Worm (Caenorhabditis elegans) whole organism, L1 larva: ENCODE measurements around the gene C34C6.3.
A peak's percentile ranks its signal among the peaks of the same experiment; 100 is the strongest.

ENCODE experiments used
- C16A3.4 ChIP-seq: fragments of 150-350 bp; optimal IDR thresholded peaks from 2 replicates; lab custom pipeline; 2014; ENCODE audit warnings: missing biosample characterization, missing genetic modification characterization
- C34B4.2 ChIP-seq: sonication (generic microtip); optimal IDR thresholded peaks from 2 replicates; lab custom pipeline; 2017; ENCODE audit warnings: mild to moderate bottlenecking, missing genetic modification characterization, missing compliant biosample characterization
- F16B12.6 ChIP-seq: fragments of 150-350 bp; optimal IDR thresholded peaks from 2 replicates; lab custom pipeline; 2014; ENCODE audit warnings: missing biosample characterization, missing genetic modification characterization
- Y116A8C.19 ChIP-seq: sonication (generic microtip); optimal IDR thresholded peaks from 2 replicates; lab custom pipeline; 2016; ENCODE audit warnings: missing compliant biosample characterization, missing genetic modification characterization, borderline replicate concordance
- aly-2 ChIP-seq: fragments of 150-350 bp; optimal IDR thresholded peaks from 2 replicates; lab custom pipeline; 2014; ENCODE audit warnings: missing biosample characterization, missing genetic modification characterization
- blmp-1 ChIP-seq: fragments of 150-350 bp; optimal IDR thresholded peaks from 2 replicates; lab custom pipeline; 2014; ENCODE audit warnings: missing biosample characterization, missing genetic modification characterization
- ceh-82 ChIP-seq, 3 experiments: fragments of 150-350 bp in 1 of 3; sonication (generic microtip) in 2 of 3; optimal IDR thresholded peaks; 2 replicates each; lab custom pipeline; 2014 to 2017; ENCODE audit warnings: missing biosample characterization in 3 of 3, missing genetic modification characterization in 3 of 3
- ceh-88 ChIP-seq: fragments of 200-800 bp; sonication (Bioruptor generic); IDR thresholded peaks from 2 replicates; pipeline ENCODE4 v1.3.6; 2022; ENCODE audit warnings: missing genetic modification characterization, missing compliant biosample characterization
- ceh-90 ChIP-seq: sonication (generic microtip); optimal IDR thresholded peaks from 2 replicates; lab custom pipeline; 2016; ENCODE audit warnings: missing genetic modification characterization, missing compliant biosample characterization
- dpl-1 ChIP-seq, 3 experiments: fragments of 150-350 bp in 2 of 3; sonication (generic microtip) in 1 of 3; optimal IDR thresholded peaks; 2 replicates each; lab custom pipeline; 2014 to 2017; ENCODE audit warnings: missing biosample characterization in 3 of 3, missing genetic modification characterization in 3 of 3, missing genetic modification reagents in 3 of 3
- dsc-1 ChIP-seq: sonication (generic microtip); optimal IDR thresholded peaks from 2 replicates; lab custom pipeline; 2016; ENCODE audit warnings: mild to moderate bottlenecking, missing genetic modification characterization, missing compliant biosample characterization
- efl-1 ChIP-seq, 4 experiments: fragments of 150-350 bp; optimal IDR thresholded peaks in 3 of 4; peaks in 1 of 4; 1 replicate in 1 of 4; 2 replicates in 3 of 4; lab custom pipeline; 2014; ENCODE audit warnings: missing biosample characterization in 2 of 4, missing genetic modification characterization in 2 of 4, missing genetic modification reagents in 2 of 4
- egl-27 ChIP-seq, 2 experiments: fragments of 150-350 bp in 1 of 2; sonication (generic microtip); optimal IDR thresholded peaks; 3 replicates each; lab custom pipeline; 2017 to 2018; ENCODE audit warnings: missing biosample characterization in 2 of 2, missing genetic modification characterization in 2 of 2, missing genetic modification reagents in 2 of 2
- elt-3 ChIP-seq, 6 experiments: fragments of 150-350 bp in 1 of 6; sonication (generic microtip); optimal IDR thresholded peaks; 2 replicates each; lab custom pipeline; 2017 to 2018; ENCODE audit warnings: missing biosample characterization in 6 of 6, missing genetic modification characterization in 6 of 6, inconsistent platforms in 1 of 6
- ets-5 ChIP-seq: fragments of 200-800 bp; sonication (Bioruptor generic); IDR thresholded peaks from 2 replicates; pipeline ENCODE4 v1.3.6; 2022; ENCODE audit warnings: missing genetic modification characterization, missing compliant biosample characterization
- fkh-10 ChIP-seq: sonication (generic microtip); optimal IDR thresholded peaks from 2 replicates; lab custom pipeline; 2017; ENCODE audit warnings: missing biosample characterization, missing genetic modification reagents, missing genetic modification characterization
- fkh-8 ChIP-seq: sonication (generic microtip); optimal IDR thresholded peaks from 2 replicates; lab custom pipeline; 2016; ENCODE audit warnings: mild to moderate bottlenecking, missing genetic modification characterization, missing compliant biosample characterization
- irx-1 ChIP-seq: sonication (generic microtip); optimal IDR thresholded peaks from 2 replicates; lab custom pipeline; 2016; ENCODE audit warnings: missing genetic modification characterization, missing compliant biosample characterization
- lin-14 ChIP-seq: fragments of 200-800 bp; sonication (Bioruptor generic); optimal IDR thresholded peaks from 2 replicates; lab custom pipeline; 2018; ENCODE audit warnings: mild to moderate bottlenecking, missing genetic modification characterization, moderate library complexity, missing compliant biosample characterization
- lin-15B ChIP-seq: fragments of 150-350 bp; sonication (generic microtip); optimal IDR thresholded peaks from 3 replicates; lab custom pipeline; 2014; ENCODE audit warnings: missing biosample characterization, missing genetic modification characterization
- lin-35 ChIP-seq, 2 experiments: fragments of 150-350 bp; optimal IDR thresholded peaks; 2 replicates each; lab custom pipeline; 2014; ENCODE audit warnings: missing biosample characterization in 2 of 2, missing genetic modification characterization in 2 of 2, missing genetic modification reagents in 2 of 2
- lir-3 ChIP-seq: sonication (generic microtip); optimal IDR thresholded peaks from 2 replicates; lab custom pipeline; 2016; ENCODE audit warnings: mild to moderate bottlenecking, missing genetic modification characterization, moderate library complexity, missing compliant biosample characterization; ENCODE audit not compliant: poor library complexity
- lsy-2 ChIP-seq, 2 experiments: fragments of 150-350 bp; optimal IDR thresholded peaks; 2 replicates each; lab custom pipeline; 2014; ENCODE audit warnings: missing biosample characterization in 2 of 2, missing genetic modification characterization in 2 of 2
- mdl-1 ChIP-seq, 2 experiments: fragments of 150-350 bp; optimal IDR thresholded peaks; 2 replicates each; lab custom pipeline; 2014 to 2017; ENCODE audit warnings: missing biosample characterization in 2 of 2, missing genetic modification characterization in 2 of 2, inconsistent platforms in 1 of 2
- nhr-12 ChIP-seq: sonication (generic microtip); optimal IDR thresholded peaks from 2 replicates; lab custom pipeline; 2017; ENCODE audit warnings: missing biosample characterization, missing genetic modification characterization
- nhr-47 ChIP-seq: sonication (generic microtip); optimal IDR thresholded peaks from 2 replicates; lab custom pipeline; 2016; ENCODE audit warnings: mild to moderate bottlenecking, missing genetic modification characterization, moderate library complexity, missing compliant biosample characterization
- nhr-71 ChIP-seq: sonication (generic microtip); optimal IDR thresholded peaks from 2 replicates; lab custom pipeline; 2016; ENCODE audit warnings: mild to moderate bottlenecking, missing genetic modification characterization, moderate library complexity, missing compliant biosample characterization
- nhr-76 ChIP-seq: sonication (generic microtip); optimal IDR thresholded peaks from 2 replicates; lab custom pipeline; 2017; ENCODE audit warnings: missing biosample characterization, missing genetic modification characterization
- nhr-84 ChIP-seq: sonication (generic microtip); optimal IDR thresholded peaks from 2 replicates; lab custom pipeline; 2017; ENCODE audit warnings: missing biosample characterization, missing genetic modification characterization
- nhr-85 ChIP-seq: sonication (generic microtip); peaks from one replicate; lab custom pipeline; 2016; ENCODE audit warnings: missing genetic modification characterization, inconsistent platforms, missing compliant biosample characterization
- nhr-90 ChIP-seq: sonication (generic microtip); optimal IDR thresholded peaks from 2 replicates; lab custom pipeline; 2016; ENCODE audit warnings: mild to moderate bottlenecking, missing genetic modification characterization, missing compliant biosample characterization; ENCODE audit not compliant: poor library complexity
- pqm-1 ChIP-seq: sonication (generic microtip); optimal IDR thresholded peaks from 3 replicates; lab custom pipeline; 2017; ENCODE audit warnings: missing biosample characterization, missing genetic modification characterization
- rnt-1 ChIP-seq: sonication (generic microtip); optimal IDR thresholded peaks from 2 replicates; lab custom pipeline; 2016; ENCODE audit warnings: mild to moderate bottlenecking, missing genetic modification characterization, moderate library complexity, missing compliant biosample characterization
- snpc-4 ChIP-seq: fragments of 150-350 bp; optimal IDR thresholded peaks from 2 replicates; lab custom pipeline; 2014; ENCODE audit warnings: missing biosample characterization, missing genetic modification characterization
- snu-23 ChIP-seq: sonication (generic microtip); optimal IDR thresholded peaks from 2 replicates; lab custom pipeline; 2016; ENCODE audit warnings: missing genetic modification characterization, missing compliant biosample characterization
- sup-37 ChIP-seq: fragments of 200-800 bp; sonication (Bioruptor generic); optimal IDR thresholded peaks from 2 replicates; lab custom pipeline; 2018; ENCODE audit warnings: mild to moderate bottlenecking, missing genetic modification characterization, missing compliant biosample characterization
- swsn-7 ChIP-seq: sonication (generic microtip); optimal IDR thresholded peaks from 2 replicates; lab custom pipeline; 2016; ENCODE audit warnings: missing genetic modification characterization, missing compliant biosample characterization
- tlp-1 ChIP-seq: fragments of 150-350 bp; optimal IDR thresholded peaks from 2 replicates; lab custom pipeline; 2014; ENCODE audit warnings: missing biosample characterization, missing genetic modification characterization
- unc-130 ChIP-seq: fragments of 150-350 bp; optimal IDR thresholded peaks from 2 replicates; lab custom pipeline; 2017; ENCODE audit warnings: missing biosample characterization, missing genetic modification characterization, inconsistent platforms
- unc-62 ChIP-seq: fragments of 150-350 bp; optimal IDR thresholded peaks from 2 replicates; lab custom pipeline; 2014; ENCODE audit warnings: missing biosample characterization, missing genetic modification reagents, missing genetic modification characterization
- vab-15 ChIP-seq: sonication (generic microtip); optimal IDR thresholded peaks from 2 replicates; lab custom pipeline; 2017; ENCODE audit warnings: missing genotype, mild to moderate bottlenecking, missing genetic modification characterization, missing compliant biosample characterization
- ztf-11 ChIP-seq, 2 experiments: sonication (generic microtip); optimal IDR thresholded peaks; 2 replicates each; lab custom pipeline; 2016 to 2017; ENCODE audit warnings: missing genetic modification characterization in 2 of 2, missing biosample characterization in 1 of 2, missing compliant biosample characterization in 1 of 2
- ztf-4 ChIP-seq: fragments of 150-350 bp; optimal IDR thresholded peaks from 2 replicates; lab custom pipeline; 2014; ENCODE audit warnings: missing biosample characterization, missing genetic modification characterization

C34C6.3 gene

ce11 chrII:8742006-8742847 lies 50.5 kb downstream of the C34C6.3 start (continued):
- TF ChIP-seq lin-14 (peak; percentile 91), rnt-1 (tag; lab: Kevin White, UChicago) (peak; percentile 13), C34B4.2 (tag; lab: Kevin White, UChicago) (no peak), efl-1 (optimal IDR thresholded peaks at IDR 0.05; lab: Kevin White, UChicago) (peak in 1 of 2 experiments; percentile 10), efl-1 (GFP tag; optimal IDR thresholded peaks at IDR 0.05 in 1 of 2; lab: Kevin White, UChicago) (peak in 1 of 2 experiments; percentile 89), nhr-71 (peak; percentile 94), nhr-85 (peak; percentile 100), C16A3.4 (tag; lab: Kevin White, UChicago) (peak; percentile 55), nhr-47 (tag; lab: Kevin White, UChicago) (peak; percentile 79), lin-35 (GFP tag; optimal IDR thresholded peaks at IDR 0.05; lab: Kevin White, UChicago) (peak in 1 of 2 experiments; percentile 81), irx-1 (tag; lab: Kevin White, UChicago) (no peak), mdl-1 (tag; optimal IDR thresholded peaks at IDR 0.05; lab: Kevin White, UChicago) (peak in 1 of 2 experiments; percentile 97), dpl-1 (GFP tag; optimal IDR thresholded peaks at IDR 0.05; lab: Kevin White, UChicago) (peak in 2 of 3 experiments; percentile 19 to 31), nhr-76 (tag; lab: Kevin White, UChicago) (no peak), ztf-4 (tag; lab: Kevin White, UChicago) (peak; percentile 55), blmp-1 (peak; percentile 91), ets-5 (GFP tag; lab: Robert Waterston, UW) (no peak), unc-130 (tag; lab: Kevin White, UChicago) (peak; percentile 81), lin-15B (tag; lab: Kevin White, UChicago) (no peak), fkh-10 (GFP tag; lab: Kevin White, UChicago) (no peak), unc-62 (GFP tag; lab: Kevin White, UChicago) (no peak), vab-15 (tag; lab: Kevin White, UChicago) (peak; percentile 6), snpc-4 (tag; lab: Kevin White, UChicago) (no peak)

ce11 chrII:8742972-8743371 lies 51.3 kb downstream of the C34C6.3 start:
- TF ChIP-seq ceh-82 (tag; optimal IDR thresholded peaks at IDR 0.05; lab: Kevin White, UChicago) (peak in 1 of 3 experiments; percentile 10), ceh-90 (no peak), sup-37 (no peak), swsn-7 (no peak), nhr-76 (tag; lab: Kevin White, UChicago) (no peak), unc-62 (GFP tag; lab: Kevin White, UChicago) (no peak), efl-1 (optimal IDR thresholded peaks at IDR 0.05; lab: Kevin White, UChicago) (peak in 1 of 2 experiments; percentile 29), efl-1 (GFP tag; optimal IDR thresholded peaks at IDR 0.05 in 1 of 2; lab: Kevin White, UChicago) (peak in 1 of 2 experiments; percentile 5), fkh-8 (peak; percentile 59), F16B12.6 (tag; lab: Kevin White, UChicago) (no peak), dpl-1 (GFP tag; optimal IDR thresholded peaks at IDR 0.05; lab: Kevin White, UChicago) (peak in 1 of 3 experiments; percentile 41), rnt-1 (tag; lab: Kevin White, UChicago) (peak; percentile 29), blmp-1 (no peak), lin-14 (peak; percentile 57), lsy-2 (tag; optimal IDR thresholded peaks at IDR 0.05; lab: Kevin White, UChicago) (peak; percentile 21 to 40)

- no peak for TF ChIP-seq nhr-84 (tag; lab: Kevin White, UChicago)
- TF ChIP-seq Y116A8C.19 (tag; lab: Kevin White, UChicago): no peak
- no peak for TF ChIP-seq ceh-88 (GFP tag; lab: Robert Waterston, UW)
- peak; percentile 49 for TF ChIP-seq rnt-1 (tag; lab: Kevin White, UChicago)
- TF ChIP-seq tlp-1 (tag; lab: Kevin White, UChicago): no peak
- TF ChIP-seq pqm-1 (tag; lab: Kevin White, UChicago): no peak
- no peak for TF ChIP-seq ztf-11 (tag; optimal IDR thresholded peaks at IDR 0.05; lab: Kevin White, UChicago)
- peak; percentile 42 for TF ChIP-seq lir-3 (tag; lab: Kevin White, UChicago)
- peak in 1 of 2 experiments; percentile 65 for TF ChIP-seq mdl-1 (tag; optimal IDR thresholded peaks at IDR 0.05; lab: Kevin White, UChicago)
- no peak for TF ChIP-seq dsc-1
- peak; percentile 11 for TF ChIP-seq swsn-7
- TF ChIP-seq snu-23: peak; percentile 67
- no peak for TF ChIP-seq C34B4.2 (tag; lab: Kevin White, UChicago)
- peak; percentile 26 to 56 for TF ChIP-seq lin-35 (GFP tag; optimal IDR thresholded peaks at IDR 0.05; lab: Kevin White, UChicago)
- TF ChIP-seq sup-37: no peak
- no peak for TF ChIP-seq egl-27 (tag; optimal IDR thresholded peaks at IDR 0.05; lab: Kevin White, UChicago)
- TF ChIP-seq aly-2: no peak
- TF ChIP-seq fkh-8: no peak
- TF ChIP-seq nhr-12 (tag; lab: Kevin White, UChicago): no peak
- peak; percentile 39 for TF ChIP-seq nhr-90 (tag; lab: Kevin White, UChicago)
- peak in 1 of 6 experiments; percentile 59 for TF ChIP-seq elt-3 (tag; optimal IDR thresholded peaks at IDR 0.05; lab: Kevin White, UChicago)
Observed at ce11 chrII:8743379-8744173, 51.9 kb downstream of the C34C6.3 start, which contains the start of gene mak-1. TSS of gene mak-1 (plus strand) at chrII:8744071.
